Fruit fly (Drosophila melanogaster): ENCODE data around the gene Pdss2.

Gene Pdss2

dm6 chr3L:21026025-21026916, 1.4 kb upstream of the Pdss2 start (continued):
- TF ChIP-seq lbe (GFP tag; optimal IDR thresholded peaks at IDR 0.05) (peak; percentile 15), CG3281 (GFP tag; optimal IDR thresholded peaks at IDR 0.05) (peak; percentile 45), CG15479 (GFP tag; optimal IDR thresholded peaks at IDR 0.05) (peak; percentile 50), Max (GFP tag; optimal IDR thresholded peaks at IDR 0.05) (peak; percentile 41)

- TF ChIP-seq onecut (GFP tag; IDR thresholded peaks at IDR 0.05) (peak; percentile 77), chinmo (GFP tag; IDR thresholded peaks at IDR 0.05; ENCODE audit: partially characterized antibody) (peak; percentile 76), Bgb (GFP tag; IDR thresholded peaks at IDR 0.05; ENCODE audit: partially characterized antibody) (peak; percentile 35; the same call in 1 of the 2 replicates), CG12659 (GFP tag; optimal IDR thresholded peaks at IDR 0.05) (peak; percentile 17), Dek (tag; optimal IDR thresholded peaks at IDR 0.05) (no peak), CrebB (tag; optimal IDR thresholded peaks at IDR 0.05) (no peak), maf-S (GFP tag; optimal IDR thresholded peaks at IDR 0.05) (no peak), row (GFP tag; IDR thresholded peaks at IDR 0.05) (no peak), ato (GFP tag; IDR thresholded peaks at IDR 0.05; ENCODE audit: partially characterized antibody) (0 out of 2 replicates have a peak, but pooled peaks have one; percentile 11), knrl (GFP tag; IDR thresholded peaks at IDR 0.05; ENCODE audit: partially characterized antibody) (no peak), bbx (GFP tag; IDR thresholded peaks at IDR 0.05; ENCODE audit: partially characterized antibody) (peak; percentile 42; the same call in 1 of the 2 replicates), CG10431 (GFP tag; optimal IDR thresholded peaks at IDR 0.05) (peak; percentile 76), MESR4 (GFP tag; optimal IDR thresholded peaks at IDR 0.05) (peak; percentile 69), CG4707 (GFP tag; optimal IDR thresholded peaks at IDR 0.05) (no peak), stwl (tag; optimal IDR thresholded peaks at IDR 0.05) (peak; percentile 45), CG4617 (GFP tag; optimal IDR thresholded peaks at IDR 0.05; ENCODE audit: borderline replicate concordance) (peak; percentile 28), Opbp (GFP tag; IDR thresholded peaks at IDR 0.05; ENCODE audit: partially characterized antibody) (0 out of 3 replicates have a peak, but pooled peaks have one; percentile 6), Jarid2 (GFP tag; optimal IDR thresholded peaks at IDR 0.05) (peak; percentile 46), sens (GFP tag) (peak; percentile 74), CG7745 (tag; optimal IDR thresholded peaks at IDR 0.05) (no peak), Nf-YA (GFP tag; IDR thresholded peaks at IDR 0.05) (no peak), CG1603 (tag; optimal IDR thresholded peaks at IDR 0.05) (peak; percentile 15), CG9215 (GFP tag; IDR thresholded peaks at IDR 0.05) (peak; percentile 27), CG31441 (GFP tag; IDR thresholded peaks at IDR 0.05) (no peak), gfzf (GFP tag; optimal IDR thresholded peaks at IDR 0.05) (peak; percentile 70), tna (GFP tag; IDR thresholded peaks at IDR 0.05; ENCODE audit: partially characterized antibody) (0 out of 2 replicates have a peak, but pooled peaks have one; percentile 19), lilli (GFP tag; optimal IDR thresholded peaks at IDR 0.05) (no peak), cg (GFP tag; optimal IDR thresholded peaks at IDR 0.05) (peak; percentile 70), CoRest (tag; optimal IDR thresholded peaks at IDR 0.05) (no peak), Dfd (GFP tag; optimal IDR thresholded peaks at IDR 0.05) (no peak), Tbp (GFP tag; optimal IDR thresholded peaks at IDR 0.05) (peak; percentile 41), CG1832 (GFP tag; optimal IDR thresholded peaks at IDR 0.05) (no peak), rib (GFP tag; IDR thresholded peaks at IDR 0.05) (peak; percentile 34; the same call in 1 of the 2 replicates), pzg (GFP tag; optimal IDR thresholded peaks at IDR 0.05) (peak; percentile 38), CG8290 (GFP tag; optimal IDR thresholded peaks at IDR 0.05) (no peak), CG8290 (tag; optimal IDR thresholded peaks at IDR 0.05) (peak in 1 of 2 experiments; percentile 0), CG8478 (optimal IDR thresholded peaks at IDR 0.05) (peak; percentile 32)
These were observed 698 bp upstream of the Pdss2 start, which contains the start of gene skd for dm6 chr3L:21026917-21027517. Gene skd, minus strand, starts transcription at chr3L:21027434.
